Worm (Caenorhabditis elegans): ENCODE measurements around the gene srbc-45.

The srbc-45 gene

ce11 chrV:12816672-12817071 lies 13.3 kb downstream of the srbc-45 start:
- no peak for TF ChIP-seq grh-1 (GFP tag; IDR thresholded peaks at IDR 0.05)
- TF ChIP-seq blmp-1 (tag; optimal IDR thresholded peaks at IDR 0.05), result peak; percentile 27

- no peak for TF ChIP-seq nhr-20 (tag; optimal IDR thresholded peaks at IDR 0.05)
- TF ChIP-seq mab-9 (GFP tag; IDR thresholded peaks at IDR 0.05), result no peak
- no peak for TF ChIP-seq ces-1 (GFP tag; optimal IDR thresholded peaks at IDR 0.05)
- TF ChIP-seq C04F5.9 (tag; optimal IDR thresholded peaks at IDR 0.05), result no peak
- no peak for TF ChIP-seq Y116A8C.19 (tag; optimal IDR thresholded peaks at IDR 0.05; ENCODE audit: borderline replicate concordance)
- TF ChIP-seq nhr-11 (tag; optimal IDR thresholded peaks at IDR 0.05), result no peak
- no peak for TF ChIP-seq skn-1 (tag; optimal IDR thresholded peaks at IDR 0.05)
- TF ChIP-seq fkh-10 (GFP tag; optimal IDR thresholded peaks at IDR 0.05), result no peak
- no peak for TF ChIP-seq ztf-11 (tag; optimal IDR thresholded peaks at IDR 0.05)
- no peak for TF ChIP-seq unc-98 (GFP tag; IDR thresholded peaks at IDR 0.05)
- no peak for TF ChIP-seq C16A3.4 (tag; optimal IDR thresholded peaks at IDR 0.05)
- TF ChIP-seq ama-1 (optimal IDR thresholded peaks at IDR 0.05), result no peak
- no peak for TF ChIP-seq mdl-1 (tag; optimal IDR thresholded peaks at IDR 0.05)
Observed at ce11 chrV:12818486-12818885, 15.1 kb downstream of the srbc-45 start.

- TF ChIP-seq elt-3 (tag; optimal IDR thresholded peaks at IDR 0.05), result no peak
- TF ChIP-seq nhr-71 (tag; optimal IDR thresholded peaks at IDR 0.05), result peak; percentile 56
- TF ChIP-seq aha-1 (tag; optimal IDR thresholded peaks at IDR 0.05), result no peak
- peak; percentile 81 for TF ChIP-seq lin-14 (GFP tag; optimal IDR thresholded peaks at IDR 0.05)
- TF ChIP-seq mab-9 (GFP tag; IDR thresholded peaks at IDR 0.05), result no peak
- no peak for TF ChIP-seq egl-27 (tag; optimal IDR thresholded peaks at IDR 0.05)
- no peak for TF ChIP-seq sox-4 (tag; optimal IDR thresholded peaks at IDR 0.05)
- TF ChIP-seq fkh-8 (tag; optimal IDR thresholded peaks at IDR 0.05), result peak; percentile 88
- TF ChIP-seq blmp-1 (tag; optimal IDR thresholded peaks at IDR 0.05), result no peak
- no peak for TF ChIP-seq tlp-1 (tag; optimal IDR thresholded peaks at IDR 0.05)
- no peak for TF ChIP-seq fkh-4 (tag; optimal IDR thresholded peaks at IDR 0.05; ENCODE audit: borderline replicate concordance)
- no peak for TF ChIP-seq nhr-84 (tag; optimal IDR thresholded peaks at IDR 0.05)
- TF ChIP-seq hlh-17 (GFP tag; optimal IDR thresholded peaks at IDR 0.05; ENCODE audit: borderline replicate concordance), result no peak
- no peak for TF ChIP-seq zag-1 (tag; optimal IDR thresholded peaks at IDR 0.05)
- TF ChIP-seq ceh-90 (tag; optimal IDR thresholded peaks at IDR 0.05), result no peak
- TF ChIP-seq nhr-20 (tag; optimal IDR thresholded peaks at IDR 0.05), result peak; percentile 20
- no peak for TF ChIP-seq jun-1 (tag; optimal IDR thresholded peaks at IDR 0.05)
- TF ChIP-seq unc-130 (tag; optimal IDR thresholded peaks at IDR 0.05), result no peak
- no peak for TF ChIP-seq ama-1 (optimal IDR thresholded peaks at IDR 0.05)
- no peak for TF ChIP-seq aly-2 (tag; optimal IDR thresholded peaks at IDR 0.05)
- TF ChIP-seq pag-3 (tag; optimal IDR thresholded peaks at IDR 0.05; ENCODE audit: borderline replicate concordance, insufficient read depth), result no peak
- TF ChIP-seq lir-3 (tag; optimal IDR thresholded peaks at IDR 0.05; ENCODE audit: poor library complexity), result peak; percentile 53
- TF ChIP-seq unc-98 (GFP tag; IDR thresholded peaks at IDR 0.05), result no peak
- TF ChIP-seq pax-3 (tag; optimal IDR thresholded peaks at IDR 0.05), result peak; percentile 78
- TF ChIP-seq mef-2 (tag; optimal IDR thresholded peaks at IDR 0.05), result no peak
- no peak for TF ChIP-seq efl-3 (GFP tag; optimal IDR thresholded peaks at IDR 0.05)
- no peak for TF ChIP-seq nhr-19 (GFP tag; conservative IDR thresholded peaks at IDR 0.05)
- no peak for TF ChIP-seq elt-2 (tag; optimal IDR thresholded peaks at IDR 0.05)
- TF ChIP-seq snpc-4 (tag; optimal IDR thresholded peaks at IDR 0.05), result peak; percentile 25
- no peak for TF ChIP-seq nhr-28 (tag; optimal IDR thresholded peaks at IDR 0.05)
- no peak for TF ChIP-seq unc-62 (GFP tag; optimal IDR thresholded peaks at IDR 0.05)
- TF ChIP-seq snu-23 (GFP tag; optimal IDR thresholded peaks at IDR 0.05), result peak; percentile 18
- TF ChIP-seq pqm-1 (tag; optimal IDR thresholded peaks at IDR 0.05), result no peak
- no peak for TF ChIP-seq lin-13 (GFP tag; optimal IDR thresholded peaks at IDR 0.05)
- TF ChIP-seq C16A3.4 (tag; optimal IDR thresholded peaks at IDR 0.05), result no peak
- no peak for TF ChIP-seq zip-4 (GFP tag; optimal IDR thresholded peaks at IDR 0.05)
- TF ChIP-seq lin-39 (tag; optimal IDR thresholded peaks at IDR 0.05), result no peak
- TF ChIP-seq efl-1 (optimal IDR thresholded peaks at IDR 0.05), result no peak
- peak in 1 of 2 experiments; percentile 64 for TF ChIP-seq efl-1 (GFP tag; optimal IDR thresholded peaks at IDR 0.05 in 1 of 2)
- no peak for TF ChIP-seq sup-37 (GFP tag; optimal IDR thresholded peaks at IDR 0.05)
- peak; percentile 34 for TF ChIP-seq unc-86 (tag; optimal IDR thresholded peaks at IDR 0.05)
Observed at ce11 chrV:12819155-12819554, 15.8 kb downstream of the srbc-45 start.
